Worm (Caenorhabditis elegans): ENCODE measurements around the gene F23D12.1.

- TF ChIP-seq dpl-1 (GFP tag; optimal IDR thresholded peaks at IDR 0.05) (no peak), pax-3 (tag; optimal IDR thresholded peaks at IDR 0.05) (no peak), C04F5.9 (tag; optimal IDR thresholded peaks at IDR 0.05) (no peak), alr-1 (tag; optimal IDR thresholded peaks at IDR 0.05; ENCODE audit: borderline replicate concordance) (no peak), ces-1 (GFP tag; optimal IDR thresholded peaks at IDR 0.05) (no peak)
These were observed 3.3 kb downstream of the F23D12.1 start, which contains the start of gene F23D12.11 for ce11 chrX:14424673-14425072.

All from whole organism, L1 larva.